Fruit fly (Drosophila melanogaster) whole organism, larva: ENCODE data around the gene Gr10b.

Experiments
- noc ChIP-seq: fragments of 200-800 bp; sonication (Bioruptor generic); optimal IDR thresholded peaks from 3 replicates; lab custom pipeline; 2019; ENCODE audit warnings: missing biosample characterization, mild to moderate bottlenecking, missing genetic modification characterization, moderate library complexity

Gr10b gene

DNA sequence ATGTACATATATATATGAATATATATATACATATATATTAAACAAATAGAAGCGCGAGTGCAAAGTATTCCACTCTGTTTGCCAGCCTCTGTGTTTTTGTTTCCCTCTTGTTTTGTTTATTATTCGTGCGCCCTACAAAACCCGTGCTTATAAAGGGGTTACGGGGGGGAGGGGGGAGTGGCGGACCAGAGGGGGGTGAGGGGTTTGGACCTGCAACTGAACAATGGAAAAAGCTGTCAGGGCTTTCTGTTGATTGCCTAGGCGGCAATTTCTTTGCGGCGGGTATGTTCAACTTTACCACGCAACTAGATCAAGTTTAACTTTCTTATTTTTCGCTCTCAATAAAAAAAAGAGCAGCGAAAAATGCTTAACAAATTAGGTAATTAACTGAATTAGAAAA lies 26.3 kb upstream of the Gr10b start:
- TF ChIP-seq noc = no peak

DNA sequence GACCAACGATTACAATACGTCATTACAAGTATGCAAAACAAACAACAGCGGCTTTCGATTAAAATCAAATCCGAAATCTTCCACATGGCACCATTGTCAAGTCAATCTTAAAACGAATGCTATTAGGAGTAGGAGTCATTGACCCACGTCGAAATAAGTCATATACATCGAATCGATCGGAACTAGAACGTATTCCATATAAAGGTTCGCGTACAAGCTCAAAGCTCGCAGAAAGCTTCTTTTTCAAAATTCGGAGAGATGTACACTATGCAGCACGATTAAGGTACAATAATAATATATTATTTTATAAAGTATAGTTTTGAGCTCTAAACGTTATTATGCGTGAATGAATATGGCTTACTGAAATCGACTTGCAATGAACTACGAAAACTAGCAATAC lies 20.9 kb upstream of the Gr10b start:
- no peak for TF ChIP-seq noc

DNA sequence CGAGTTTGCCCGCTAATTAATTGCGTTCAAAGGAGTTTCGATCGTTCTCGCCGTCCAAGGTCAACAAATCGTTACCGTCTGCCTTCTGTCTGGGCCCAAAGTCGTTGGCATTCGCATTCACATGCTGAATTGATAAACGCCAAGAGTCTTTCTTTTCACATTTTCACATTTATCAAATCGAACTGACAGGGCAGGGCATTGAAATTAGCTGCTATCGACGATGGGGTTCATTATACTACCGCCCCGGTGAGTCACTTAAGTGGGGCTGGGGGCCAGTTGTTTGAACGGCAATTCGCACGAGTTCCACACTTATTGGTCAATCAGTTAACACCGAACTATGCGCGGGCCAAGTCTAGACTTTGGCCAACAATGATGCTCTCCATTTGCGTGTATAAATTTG lies 17.9 kb upstream of the Gr10b start:
- TF ChIP-seq noc = peak; percentile 10

DNA sequence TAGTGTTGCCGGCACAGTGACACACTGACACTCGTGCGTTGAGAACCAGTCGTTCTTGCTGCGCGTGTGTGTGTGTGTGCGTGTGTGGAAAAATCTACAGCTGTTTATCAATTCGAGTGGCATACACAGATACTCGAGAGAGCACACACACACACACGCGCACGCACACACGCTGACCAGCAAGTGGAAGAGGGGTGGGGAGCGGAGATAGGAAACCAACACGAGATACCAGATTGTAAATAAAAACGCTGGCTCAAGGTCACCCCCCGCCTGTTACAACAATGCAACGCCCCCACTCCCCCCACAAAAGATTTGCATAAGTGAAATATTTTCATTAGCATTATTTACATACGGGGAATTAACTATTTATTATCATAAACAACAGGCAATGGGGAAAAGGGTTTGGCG lies 14.3 kb upstream of the Gr10b start:
- no peak for TF ChIP-seq noc

DNA sequence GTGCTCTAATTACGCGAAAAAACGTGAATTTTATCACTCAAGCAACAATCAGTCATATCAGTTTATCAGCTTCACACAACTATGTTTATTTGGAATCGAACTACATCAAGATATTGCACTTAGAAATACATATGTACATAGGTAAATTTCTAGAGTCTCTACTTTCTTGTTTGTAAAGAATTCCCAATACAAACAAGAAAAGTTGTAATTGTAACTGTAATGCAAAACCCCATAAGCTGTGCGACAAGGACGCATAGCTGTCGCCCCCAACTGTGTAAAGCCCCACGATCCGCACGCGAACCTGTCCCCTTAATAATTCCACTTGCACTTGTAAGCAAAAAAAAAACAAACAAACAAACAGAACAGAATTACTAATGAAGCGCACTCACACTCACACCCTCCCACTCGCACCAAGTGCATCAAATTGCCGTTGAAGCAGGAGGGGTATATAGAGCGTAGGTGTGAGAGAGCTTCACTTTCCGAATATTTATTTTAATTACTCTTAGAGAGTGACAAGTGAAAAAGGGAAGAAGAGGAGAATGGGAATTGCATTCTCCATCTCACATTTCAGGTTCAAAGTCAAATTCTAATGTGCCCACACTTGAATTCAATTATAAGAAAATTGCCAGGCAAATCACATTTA lies 13.1 kb upstream of the Gr10b start:
- no peak for TF ChIP-seq noc

DNA sequence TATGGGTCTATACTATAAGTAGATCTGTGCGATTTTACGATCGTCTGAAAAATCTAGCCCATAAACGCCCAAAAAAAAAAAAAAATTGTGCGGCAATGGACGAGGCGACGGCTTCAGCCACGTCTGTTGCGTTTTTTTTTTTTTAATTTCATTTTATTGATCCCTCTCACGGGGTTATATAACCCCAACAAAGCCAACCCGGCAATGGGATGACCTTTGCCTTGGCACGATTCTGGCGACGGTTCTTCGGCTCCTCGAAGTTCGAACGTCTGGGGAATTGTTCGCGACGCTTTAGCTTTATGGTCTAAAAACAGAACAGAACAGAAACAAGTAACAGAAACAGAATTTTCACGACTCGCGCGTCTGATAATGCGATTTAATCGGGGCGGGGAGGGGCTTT lies 12.4 kb upstream of the Gr10b start:
- no peak for TF ChIP-seq noc

DNA sequence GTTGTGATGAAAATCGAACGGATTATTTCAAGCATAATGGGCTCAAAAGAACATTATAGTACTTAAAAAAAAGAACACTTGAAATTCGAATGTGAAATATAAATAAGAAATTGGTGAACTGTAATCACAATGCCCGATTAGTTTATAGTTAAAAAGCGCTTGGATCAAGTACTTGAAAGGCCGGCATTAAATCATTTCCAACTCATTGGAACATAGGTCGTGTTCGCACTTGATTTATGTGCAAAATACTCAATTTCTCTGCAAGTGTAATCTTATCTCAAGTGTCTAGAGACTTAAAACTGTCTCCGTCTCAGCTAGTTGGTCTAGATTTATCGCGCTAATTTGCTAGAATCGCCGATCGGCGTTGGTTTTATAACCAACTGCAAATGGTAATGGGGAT lies 11.5 kb upstream of the Gr10b start:
- TF ChIP-seq noc = peak; percentile 74

DNA sequence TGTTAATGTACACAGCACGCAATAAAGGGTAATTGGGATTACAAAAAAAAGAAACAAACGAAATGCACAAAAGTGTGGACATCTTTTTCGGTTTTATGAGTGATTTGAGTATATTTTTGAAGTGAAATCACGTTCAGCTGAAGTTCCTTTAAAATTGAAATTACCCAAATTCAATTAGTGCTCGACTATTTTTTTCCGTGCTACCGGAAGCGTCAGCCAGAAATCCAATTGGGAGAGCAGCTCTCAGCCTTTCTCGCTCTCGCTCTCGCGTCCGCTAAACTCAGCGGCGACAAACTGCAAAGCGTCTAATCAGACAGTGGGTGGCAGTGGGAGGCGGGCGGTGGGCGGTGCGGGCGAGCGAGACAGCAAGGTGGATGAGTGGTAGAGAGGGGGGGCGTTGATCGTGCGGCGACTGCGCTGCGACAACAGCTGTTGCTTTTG lies 10.3 kb upstream of the Gr10b start:
- TF ChIP-seq noc = peak; percentile 92

DNA sequence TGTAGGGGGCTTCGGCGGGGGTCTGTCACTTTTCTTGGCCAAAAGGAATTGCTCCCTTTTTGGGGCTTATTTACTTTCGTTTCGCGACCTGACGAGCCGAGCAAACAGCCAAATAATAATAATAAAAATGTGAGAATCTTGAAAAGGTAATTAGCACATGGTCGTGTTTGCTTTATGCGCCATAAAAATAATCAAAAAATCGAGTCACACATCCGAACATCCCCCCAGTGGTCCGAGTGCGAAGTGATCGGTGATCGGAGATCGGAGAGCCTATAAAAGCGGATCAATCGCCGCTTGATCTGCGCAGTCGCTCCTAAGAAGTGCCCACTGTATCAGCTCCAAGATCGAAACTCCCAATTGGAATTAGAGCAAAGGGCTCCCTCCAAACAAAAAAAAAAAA lies 9.5 kb upstream of the Gr10b start, which contains the start of gene Gs2:
TSS of gene Gs2 (plus strand) at position 301 of the 400 bp plus-strand sequence.
- TF ChIP-seq noc = no peak

DNA sequence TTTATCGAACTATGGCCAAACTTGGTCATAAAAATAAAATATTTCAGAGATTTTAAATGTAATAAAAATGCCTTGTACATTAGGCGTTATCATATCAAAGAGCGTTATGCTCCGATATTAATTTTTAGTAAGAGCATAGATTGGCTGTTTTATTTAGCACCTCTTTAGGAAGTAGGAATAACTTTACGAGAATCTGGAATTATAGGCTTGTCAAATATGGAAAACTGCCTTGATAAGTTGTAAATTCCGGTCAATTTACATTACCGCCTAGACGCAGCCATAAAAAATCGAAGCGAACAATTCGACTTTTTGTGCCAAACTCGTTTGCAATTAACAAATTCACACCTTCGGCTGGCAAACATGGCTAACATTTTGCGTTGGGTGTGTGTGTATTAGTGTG lies 9.1 kb upstream of the Gr10b start:
- TF ChIP-seq noc = no peak

DNA sequence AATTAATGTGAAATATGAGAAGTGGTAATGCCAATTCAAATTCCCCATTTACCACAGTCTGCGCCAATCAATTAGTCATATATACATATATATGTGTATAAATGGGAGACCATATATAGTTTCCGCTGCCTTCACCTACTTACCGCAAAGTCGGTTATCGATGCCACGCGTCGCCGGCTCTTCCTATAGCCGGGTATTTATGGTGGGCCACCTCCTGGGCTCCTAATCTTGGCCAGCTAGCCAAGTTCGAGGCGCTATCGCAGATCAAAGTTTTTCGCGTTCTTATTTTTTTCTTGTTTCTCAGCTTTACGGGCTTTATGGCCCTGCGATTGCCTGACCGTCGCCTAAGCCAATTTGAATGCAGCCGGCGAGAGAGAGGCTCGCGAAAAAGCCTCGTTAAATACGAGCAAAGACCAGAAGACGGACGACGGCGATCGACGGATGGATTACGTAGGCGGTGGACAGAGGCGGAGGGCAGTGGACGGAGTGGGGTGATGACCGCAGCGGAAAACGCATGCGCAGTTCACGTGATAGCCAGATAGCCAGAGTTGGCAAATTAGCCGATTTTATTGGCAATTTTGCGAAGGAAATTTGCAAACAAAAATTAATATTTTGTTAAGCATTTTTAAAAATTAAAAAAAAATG lies 7.9 kb upstream of the Gr10b start:
- TF ChIP-seq noc = peak; percentile 34

DNA sequence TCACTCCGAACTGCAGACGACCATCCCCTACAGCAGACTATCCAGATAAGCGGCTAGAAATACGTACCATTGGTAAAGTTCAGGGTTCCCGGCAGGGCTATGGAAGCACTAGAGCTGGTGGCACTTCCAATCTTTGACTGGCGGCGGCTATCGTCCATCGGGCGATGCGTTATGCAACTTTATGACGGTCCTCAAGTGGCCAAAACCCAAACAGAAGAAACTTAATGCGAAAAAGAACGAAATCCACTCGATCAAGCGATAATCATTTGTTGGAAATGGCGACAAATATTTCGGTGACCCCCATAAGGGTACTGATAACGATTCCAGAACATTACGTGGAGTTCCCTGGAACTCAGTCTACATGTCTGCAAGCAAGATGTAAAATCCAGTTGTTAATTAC lies 7.0 kb upstream of the Gr10b start:
- TF ChIP-seq noc = no peak

DNA sequence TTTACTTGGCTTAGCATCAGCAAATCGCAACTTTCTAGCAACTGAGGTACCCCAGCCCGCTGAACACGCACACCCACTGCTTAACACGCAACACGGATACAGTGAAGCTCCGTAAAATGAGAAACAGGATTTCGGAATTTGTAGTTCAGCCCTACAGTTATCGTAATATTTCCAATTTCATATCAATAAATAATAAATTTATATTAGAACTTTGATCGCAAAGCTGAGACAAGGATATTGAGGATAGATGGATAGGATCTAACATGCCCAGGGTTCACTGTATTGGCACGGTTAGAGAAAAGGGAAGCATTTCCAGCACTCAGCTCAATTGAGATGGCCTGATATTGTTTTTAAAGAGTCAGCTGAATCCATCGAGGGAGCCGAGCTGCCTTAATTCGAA lies 6.2 kb upstream of the Gr10b start:
- TF ChIP-seq noc = peak; percentile 9

DNA sequence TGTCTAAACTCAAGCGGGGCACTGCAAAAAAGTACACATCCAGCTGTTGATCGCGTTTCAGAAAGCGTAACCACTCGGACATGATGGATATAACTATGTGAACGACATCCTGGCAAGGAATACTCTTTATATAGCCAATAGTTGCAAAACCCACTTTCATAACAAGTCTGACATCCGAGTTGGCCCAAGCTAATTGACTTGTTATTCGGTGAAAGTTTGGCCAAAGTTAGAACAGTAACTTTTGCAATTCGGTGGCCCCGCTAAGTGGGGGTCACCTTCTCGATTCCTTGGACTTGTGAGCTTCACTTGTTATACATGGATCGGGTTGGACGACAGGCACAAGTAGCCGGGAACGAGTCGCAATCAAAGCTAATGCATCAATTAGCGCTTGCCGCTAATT lies 4.3 kb upstream of the Gr10b start, which contains the start of the genes Gr10a and Or10a:
TSS of gene Gr10a (minus strand) at position 101 of the 400 bp plus-strand sequence.
TSS of gene Or10a (minus strand) at position 101 of the 400 bp plus-strand sequence.
- TF ChIP-seq noc = no peak

DNA sequence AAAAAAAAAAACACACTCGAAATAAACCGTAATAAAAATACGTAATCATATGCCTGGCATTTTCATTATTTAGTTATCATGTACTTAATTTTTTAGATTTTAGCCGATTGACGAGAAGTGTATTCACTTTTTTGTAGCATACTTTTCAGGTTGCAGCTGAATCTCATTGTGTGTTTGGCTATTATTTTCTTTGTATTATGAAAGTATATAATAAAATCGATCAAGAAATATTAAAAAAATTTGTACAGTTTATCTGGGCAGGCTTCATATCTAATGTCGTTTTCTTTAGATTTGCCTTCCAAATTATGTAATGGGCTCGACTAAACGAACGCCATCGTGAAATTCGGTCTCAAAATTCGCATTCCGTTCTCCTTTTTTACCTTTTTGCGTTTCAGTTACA lies 3.3 kb downstream of the Gr10b start, which contains the start of gene CG15196:
TSS of gene CG15196 (plus strand) at position 301 of the 400 bp plus-strand sequence.
- no peak for TF ChIP-seq noc

DNA sequence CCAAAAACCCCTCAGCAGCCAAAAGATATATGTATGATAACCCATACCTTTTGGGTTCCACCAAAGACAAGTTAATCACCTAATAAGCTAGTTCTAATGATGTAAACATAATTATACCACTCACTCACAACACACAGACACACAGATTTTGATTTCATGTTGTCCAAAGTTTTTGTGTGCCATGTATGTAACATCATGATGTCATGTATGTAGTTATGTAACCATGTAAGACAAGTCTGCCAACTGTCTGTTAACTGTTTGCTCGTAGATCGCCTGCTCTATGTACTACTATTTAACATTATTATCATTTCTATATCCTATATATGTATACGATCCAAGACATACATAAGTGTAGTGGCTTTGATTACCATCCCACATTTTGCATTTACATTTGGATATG lies 8.7 kb downstream of the Gr10b start:
- no peak for TF ChIP-seq noc

DNA sequence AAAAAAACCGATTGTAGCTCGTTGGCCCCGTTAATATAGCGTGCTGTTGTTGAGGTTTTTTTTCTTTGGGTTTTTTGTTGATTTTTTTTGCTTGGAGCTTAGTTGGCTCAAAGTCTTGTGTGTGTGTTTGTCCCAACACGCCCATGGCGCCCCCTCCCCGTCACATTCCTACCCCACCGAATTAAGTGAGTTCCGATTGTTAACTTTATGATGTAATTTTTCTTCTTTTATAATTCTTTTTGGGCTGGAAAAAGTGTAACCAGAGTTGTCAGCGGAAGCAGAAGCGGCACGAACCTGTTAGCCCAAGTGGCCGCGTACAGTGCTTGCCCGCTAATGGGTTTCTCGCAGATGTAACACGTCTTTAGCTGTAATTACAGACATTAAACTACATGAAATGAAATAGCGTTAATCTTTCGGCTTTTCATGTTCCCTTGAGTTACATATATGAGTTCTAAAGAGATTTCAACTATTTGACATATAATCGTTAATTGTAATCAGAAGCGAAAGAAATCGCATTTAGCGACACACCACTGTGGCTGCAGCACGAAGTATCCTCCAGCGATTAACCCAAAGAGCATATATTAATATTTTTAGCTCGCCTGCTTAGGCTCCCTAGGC lies 19.9 kb downstream of the Gr10b start:
- no peak for TF ChIP-seq noc

DNA sequence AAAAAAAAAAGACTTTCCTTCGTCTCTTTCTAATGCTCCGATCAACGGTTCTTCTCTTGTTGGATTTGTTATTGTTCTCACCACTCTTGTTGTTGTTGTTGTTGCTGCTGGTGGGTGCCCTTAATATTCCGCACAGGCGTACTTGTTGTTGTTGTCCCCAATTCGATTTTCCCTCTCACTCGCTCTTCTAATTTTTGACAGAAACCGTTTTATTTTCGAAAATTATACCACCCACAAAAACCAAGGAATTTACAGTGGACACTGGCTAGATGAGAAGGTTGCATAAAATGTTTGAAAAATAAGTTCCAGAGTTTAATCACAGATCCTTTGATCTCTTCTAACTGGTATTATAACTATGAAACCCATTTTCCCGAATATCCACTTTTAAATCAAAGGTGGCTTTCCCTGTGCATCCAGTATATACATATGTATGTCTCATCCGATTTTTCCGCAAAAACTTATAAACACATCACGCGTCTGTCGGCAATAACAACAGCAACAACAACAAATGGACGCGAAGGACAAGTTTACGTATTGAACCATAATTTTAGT lies 21.6 kb downstream of the Gr10b start:
- peak; percentile 52 for TF ChIP-seq noc
